Fruit fly (Drosophila melanogaster) whole organism, wandering third instar larva: ENCODE data around the gene Mkp.
A peak's percentile ranks its signal among the peaks of the same experiment; 100 is the strongest.

ENCODE experiments used
- Abd-B ChIP-seq: fragments of >200 bp; optimal IDR thresholded peaks from 2 replicates; lab custom pipeline; 2017; ENCODE audit warnings: missing biosample characterization, missing genetic modification characterization
- CG32264 ChIP-seq: fragments of 200-800 bp; sonication (Bioruptor generic); optimal IDR thresholded peaks from 2 replicates; lab custom pipeline; 2016; ENCODE audit warnings: missing biosample characterization, missing genetic modification characterization
- CG9705 ChIP-seq: fragments of 200-800 bp; sonication (Bioruptor generic); optimal IDR thresholded peaks from 2 replicates; lab custom pipeline; 2018; ENCODE audit warnings: missing biosample characterization, mild to moderate bottlenecking, missing genetic modification characterization
- CrebA ChIP-seq: fragments of 200-800 bp; sonication (Bioruptor generic); optimal IDR thresholded peaks from 2 replicates; lab custom pipeline; 2016; ENCODE audit warnings: missing biosample characterization, mild to moderate bottlenecking, missing genetic modification characterization, borderline replicate concordance
- Dfd ChIP-seq: fragments of >200 bp; optimal IDR thresholded peaks from 2 replicates; lab custom pipeline; 2017; ENCODE audit warnings: missing biosample characterization, missing genetic modification characterization
- Dif ChIP-seq: fragments of 200-275, 200-300 bp; sonication (Bioruptor generic); optimal IDR thresholded peaks from 2 replicates; lab custom pipeline; 2018; ENCODE audit warnings: missing biosample characterization, missing genetic modification characterization; ENCODE audit not compliant: partially characterized antibody
- GATAd ChIP-seq: sonication (Bioruptor generic); optimal IDR thresholded peaks from 2 replicates; lab custom pipeline; 2016; ENCODE audit warnings: missing biosample characterization, missing genetic modification characterization
- HLH106 ChIP-seq: fragments of 200-800 bp; optimal IDR thresholded peaks from 3 replicates; lab custom pipeline; 2019; ENCODE audit warnings: missing biosample characterization, mild to moderate bottlenecking, missing genetic modification characterization, moderate library complexity
- Hnf4 ChIP-seq: fragments of 200-800 bp; sonication (Bioruptor generic); optimal IDR thresholded peaks from 2 replicates; lab custom pipeline; 2016; ENCODE audit warnings: missing biosample characterization, mild to moderate bottlenecking, missing genetic modification characterization
- Hr78 ChIP-seq: fragments of >200 bp; optimal IDR thresholded peaks from 2 replicates; lab custom pipeline; 2017; ENCODE audit warnings: missing biosample characterization, missing genetic modification characterization
- Hr83 ChIP-seq: fragments of 200-300 bp; sonication (Bioruptor generic); optimal IDR thresholded peaks from 2 replicates; lab custom pipeline; 2016; ENCODE audit warnings: missing biosample characterization, mild to moderate bottlenecking, missing genetic modification characterization, moderate library complexity; ENCODE audit not compliant: poor library complexity, severe bottlenecking
- Jra ChIP-seq: sonication (Bioruptor generic); optimal IDR thresholded peaks from 2 replicates; lab custom pipeline; 2016; ENCODE audit warnings: missing biosample characterization, missing genetic modification characterization
- Mio ChIP-seq: sonication (Bioruptor generic); optimal IDR thresholded peaks from 2 replicates; lab custom pipeline; 2016; ENCODE audit warnings: missing biosample characterization, missing genetic modification characterization
- Myc ChIP-seq: fragments of >200 bp; optimal IDR thresholded peaks from 2 replicates; lab custom pipeline; 2017
- N ChIP-seq: fragments of >200 bp; optimal IDR thresholded peaks from 2 replicates; lab custom pipeline; 2018; ENCODE audit warnings: missing biosample characterization, missing external identifiers, missing genetic modification characterization
- OdsH ChIP-seq: fragments of 200-800 bp; sonication (Bioruptor generic); optimal IDR thresholded peaks from 2 replicates; lab custom pipeline; 2016; ENCODE audit warnings: missing biosample characterization, mild to moderate bottlenecking, missing genetic modification characterization
- Rel ChIP-seq, 2 experiments: fragments of 200-800 bp; sonication (Bioruptor generic) in 1 of 2; optimal IDR thresholded peaks; 2 replicates in 1 of 2; 3 replicates in 1 of 2; lab custom pipeline; 2016 to 2019; ENCODE audit warnings: mild to moderate bottlenecking in 2 of 2, missing biosample characterization in 2 of 2, missing genetic modification characterization in 2 of 2, moderate library complexity in 1 of 2
- Sp1 ChIP-seq: fragments of 200-800 bp; sonication (Bioruptor generic); optimal IDR thresholded peaks from 3 replicates; lab custom pipeline; 2019; ENCODE audit warnings: missing biosample characterization, mild to moderate bottlenecking, missing genetic modification characterization, moderate library complexity
- Vsx2 ChIP-seq: fragments of 200-300, 225-300 bp; sonication (Bioruptor generic); optimal IDR thresholded peaks from 2 replicates; lab custom pipeline; 2018; ENCODE audit warnings: missing biosample characterization, missing genetic modification characterization; ENCODE audit not compliant: partially characterized antibody
- br ChIP-seq: fragments of 200-800 bp; sonication (Bioruptor generic); optimal IDR thresholded peaks from 2 replicates; lab custom pipeline; 2016; ENCODE audit warnings: missing biosample characterization, missing genetic modification characterization
- brk ChIP-seq: fragments of 200-800 bp; sonication (Bioruptor generic); optimal IDR thresholded peaks from 2 replicates; lab custom pipeline; 2016; ENCODE audit warnings: missing biosample characterization, mild to moderate bottlenecking, missing genetic modification characterization
- dl ChIP-seq, 2 experiments: fragments of 175-275, 200-275 bp in 1 of 2; fragments of 200-275 bp in 1 of 2; sonication (Bioruptor generic); optimal IDR thresholded peaks; lab custom pipeline; 2018; ENCODE audit warnings: mild to moderate bottlenecking in 2 of 2, missing biosample characterization in 2 of 2, missing genetic modification characterization in 2 of 2, moderate library complexity in 2 of 2; ENCODE audit not compliant: partially characterized antibody in 2 of 2, insufficient read depth in 1 of 2
- dmrt93B ChIP-seq: fragments of 200-800 bp; sonication (Bioruptor generic); optimal IDR thresholded peaks from 2 replicates; lab custom pipeline; 2018; ENCODE audit warnings: missing biosample characterization, mild to moderate bottlenecking, missing genetic modification characterization
- dsf ChIP-seq: sonication (Bioruptor generic); optimal IDR thresholded peaks from 2 replicates; lab custom pipeline; 2016; ENCODE audit warnings: missing biosample characterization, missing genetic modification characterization, borderline replicate concordance
- ey ChIP-seq: fragments of 200-800 bp; sonication (Bioruptor generic); optimal IDR thresholded peaks from 2 replicates; lab custom pipeline; 2016; ENCODE audit warnings: missing biosample characterization, missing genetic modification characterization
- foxo ChIP-seq, 2 experiments: fragments of 200-800 bp; sonication (Bioruptor generic); optimal IDR thresholded peaks; 2 replicates in 1 of 2; 3 replicates in 1 of 2; lab custom pipeline; 2016 to 2017; ENCODE audit warnings: missing biosample characterization in 2 of 2, missing genetic modification characterization in 2 of 2
- fru ChIP-seq: fragments of 200-800 bp; sonication (Bioruptor generic); optimal IDR thresholded peaks from 3 replicates; lab custom pipeline; 2016; ENCODE audit warnings: missing biosample characterization, mild to moderate bottlenecking, missing genetic modification characterization
- h ChIP-seq: fragments of 200-800 bp; sonication (Bioruptor generic); optimal IDR thresholded peaks from 3 replicates; lab custom pipeline; 2016; ENCODE audit warnings: missing biosample characterization, mild to moderate bottlenecking, missing genetic modification characterization
- jim ChIP-seq: fragments of 175-275, 200-325 bp; sonication (Bioruptor generic); optimal IDR thresholded peaks from 2 replicates; lab custom pipeline; 2016; ENCODE audit warnings: missing biosample characterization, mild to moderate bottlenecking, missing genetic modification characterization
- lola ChIP-seq: fragments of >200 bp; optimal IDR thresholded peaks from 2 replicates; lab custom pipeline; 2017; ENCODE audit warnings: missing biosample characterization, missing genetic modification characterization
- pan ChIP-seq: fragments of >200 bp; optimal IDR thresholded peaks from 2 replicates; lab custom pipeline; 2017
- psq ChIP-seq: fragments of 200-800 bp; sonication (Bioruptor generic); optimal IDR thresholded peaks from 3 replicates; lab custom pipeline; 2017; ENCODE audit warnings: missing biosample characterization, mild to moderate bottlenecking, missing genetic modification characterization, moderate library complexity
- rgr ChIP-seq: fragments of 200-800 bp; sonication (Bioruptor generic); optimal IDR thresholded peaks from 3 replicates; lab custom pipeline; 2016; ENCODE audit warnings: missing biosample characterization, mild to moderate bottlenecking, missing genetic modification characterization
- sage ChIP-seq: fragments of 200-800 bp; sonication (Bioruptor generic); optimal IDR thresholded peaks from 2 replicates; lab custom pipeline; 2016; ENCODE audit warnings: missing biosample characterization, mild to moderate bottlenecking, missing genetic modification characterization
- sv ChIP-seq: fragments of 200-800 bp; sonication (Bioruptor generic); optimal IDR thresholded peaks from 3 replicates; lab custom pipeline; 2016; ENCODE audit warnings: missing biosample characterization, missing genetic modification characterization
- tai ChIP-seq: sonication (Bioruptor generic); optimal IDR thresholded peaks from 2 replicates; lab custom pipeline; 2016; ENCODE audit warnings: missing biosample characterization, missing genetic modification characterization
- usp ChIP-seq: fragments of >200 bp; optimal IDR thresholded peaks from 2 replicates; lab custom pipeline; 2017; ENCODE audit warnings: missing biosample characterization, missing genetic modification characterization
- woc ChIP-seq: sonication (Bioruptor generic); optimal IDR thresholded peaks from 2 replicates; lab custom pipeline; 2016; ENCODE audit warnings: missing biosample characterization, mild to moderate bottlenecking, missing genetic modification characterization

The Mkp gene

DNA sequence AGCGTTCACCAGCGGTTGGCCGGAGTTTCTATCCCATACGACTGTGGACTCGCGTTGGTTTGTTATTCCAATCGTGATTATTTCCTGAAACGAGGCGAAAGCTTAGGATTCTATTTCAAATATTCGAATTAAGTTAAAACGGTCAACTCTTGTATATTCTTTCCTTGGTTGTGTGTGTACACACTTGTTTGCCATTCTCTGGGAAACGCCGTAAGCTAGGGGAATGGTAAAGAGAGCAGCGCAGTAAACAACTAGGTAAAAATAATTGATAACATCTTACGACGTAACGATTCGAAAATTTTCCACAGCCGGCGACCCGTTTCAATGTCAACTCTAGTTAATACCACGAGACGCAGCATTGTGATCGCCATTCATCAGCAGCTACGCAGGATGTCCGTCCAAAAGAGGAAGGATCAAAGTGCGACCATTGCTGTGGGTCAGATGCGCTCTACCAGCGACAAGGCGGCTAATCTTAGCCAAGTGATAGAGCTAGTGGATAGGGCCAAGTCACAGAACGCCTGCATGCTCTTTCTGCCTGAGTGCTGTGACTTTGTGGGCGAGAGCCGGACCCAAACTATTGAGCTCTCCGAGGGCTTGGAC lies 19.3 kb upstream of the Mkp start, which contains the start of gene NitFhit:
NitFhit (plus strand) TSS at position 195 of the 600 bp plus-strand sequence.
- TF ChIP-seq Rel (GFP tag; optimal IDR thresholded peaks at IDR 0.05; lab: Kevin White, UChicago) = no peak
- TF ChIP-seq Rel (tag; optimal IDR thresholded peaks at IDR 0.05; lab: Kevin White, UChicago) = peak; percentile 32
- TF ChIP-seq pan (lab: Kevin White, UChicago) = no peak
- TF ChIP-seq Abd-B = no peak
- TF ChIP-seq ey (GFP tag; lab: Kevin White, UChicago) = no peak
- TF ChIP-seq fru = peak; percentile 38
- TF ChIP-seq sv (GFP tag; lab: Kevin White, UChicago) = no peak
- TF ChIP-seq Myc (lab: Kevin White, UChicago) = peak; percentile 6
- no peak for TF ChIP-seq CrebA (GFP tag; lab: Kevin White, UChicago)
- no peak for TF ChIP-seq HLH106 (tag; lab: Kevin White, UChicago)
- no peak for TF ChIP-seq CG9705 (GFP tag; lab: Kevin White, UChicago)
- TF ChIP-seq Mio (GFP tag; lab: Kevin White, UChicago) = no peak
- no peak for TF ChIP-seq dmrt93B

dm6 chr3L:199754-200596 lies 15.6 kb upstream of the Mkp start, which contains the start of the genes rno and mri:
Gene rno, minus strand, starts transcription at chr3L:199762.
Gene mri, plus strand, starts transcription at chr3L:200174.
- no peak for TF ChIP-seq woc (GFP tag; lab: Kevin White, UChicago)
- TF ChIP-seq N = no peak
- no peak for TF ChIP-seq Hnf4 (GFP tag; lab: Kevin White, UChicago)
- TF ChIP-seq sv (GFP tag; lab: Kevin White, UChicago) = peak; percentile 12
- no peak for TF ChIP-seq Jra (GFP tag; lab: Kevin White, UChicago)
- peak; percentile 89 for TF ChIP-seq Hr83 (GFP tag; lab: Kevin White, UChicago)
- no peak for TF ChIP-seq tai (GFP tag; lab: Kevin White, UChicago)
- TF ChIP-seq Hr78 (GFP tag; lab: Kevin White, UChicago) = no peak
- TF ChIP-seq usp = no peak
- peak; percentile 78 for TF ChIP-seq HLH106 (tag; lab: Kevin White, UChicago)
- peak; percentile 6 for TF ChIP-seq Rel (GFP tag; optimal IDR thresholded peaks at IDR 0.05; lab: Kevin White, UChicago)
- no peak for TF ChIP-seq Rel (tag; optimal IDR thresholded peaks at IDR 0.05; lab: Kevin White, UChicago)
- TF ChIP-seq sage (GFP tag; lab: Kevin White, UChicago) = no peak
- no peak for TF ChIP-seq dl (GFP tag; optimal IDR thresholded peaks at IDR 0.05; lab: Kevin White, UChicago; ENCODE audit: insufficient read depth in 1 of 2, partially characterized antibody in 2 of 2)
- peak; percentile 68 for TF ChIP-seq OdsH (GFP tag; lab: Kevin White, UChicago)
- TF ChIP-seq Myc (lab: Kevin White, UChicago) = no peak
- no peak for TF ChIP-seq jim
- no peak for TF ChIP-seq CrebA (GFP tag; lab: Kevin White, UChicago)
- no peak for TF ChIP-seq dsf (GFP tag; lab: Kevin White, UChicago)
- no peak for TF ChIP-seq CG32264 (GFP tag; lab: Kevin White, UChicago)
- no peak for TF ChIP-seq ey (GFP tag; lab: Kevin White, UChicago)
- no peak for TF ChIP-seq pan (lab: Kevin White, UChicago)
- TF ChIP-seq foxo (GFP tag; optimal IDR thresholded peaks at IDR 0.05; lab: Kevin White, UChicago) = peak in 1 of 2 experiments; percentile 75
- TF ChIP-seq Vsx2 (GFP tag; lab: Kevin White, UChicago) = no peak
- TF ChIP-seq brk (GFP tag; lab: Kevin White, UChicago) = no peak
- TF ChIP-seq rgr (GFP tag; lab: Kevin White, UChicago) = peak; percentile 73
- no peak for TF ChIP-seq Abd-B
- no peak for TF ChIP-seq Dfd
- TF ChIP-seq lola (GFP tag; lab: Kevin White, UChicago) = no peak
- TF ChIP-seq Sp1 (GFP tag; lab: Kevin White, UChicago) = peak; percentile 69
- peak; percentile 60 for TF ChIP-seq dmrt93B
- TF ChIP-seq fru = peak; percentile 6
- no peak for TF ChIP-seq br (GFP tag; lab: Kevin White, UChicago)
- TF ChIP-seq CG9705 (GFP tag; lab: Kevin White, UChicago) = peak; percentile 57
- TF ChIP-seq Dif (GFP tag; lab: Kevin White, UChicago) = no peak
- TF ChIP-seq h (GFP tag; lab: Kevin White, UChicago) = peak; percentile 17
- no peak for TF ChIP-seq Mio (GFP tag; lab: Kevin White, UChicago)
- no peak for TF ChIP-seq GATAd (GFP tag; lab: Kevin White, UChicago)
- peak; percentile 52 for TF ChIP-seq psq (GFP tag; lab: Kevin White, UChicago)
